Worm (Caenorhabditis elegans) whole organism, L1 larva: ENCODE measurements around the gene algn-3.

Experiments
- ceh-90 ChIP-seq: sonication (generic microtip); optimal IDR thresholded peaks from 2 replicates; lab custom pipeline; 2016; ENCODE audit warnings: missing genetic modification characterization, missing compliant biosample characterization
- mep-1 ChIP-seq: fragments of 150-350 bp; optimal IDR thresholded peaks from 2 replicates; lab custom pipeline; 2014; ENCODE audit warnings: missing biosample characterization, missing genetic modification characterization
- nhr-76 ChIP-seq: sonication (generic microtip); optimal IDR thresholded peaks from 2 replicates; lab custom pipeline; 2017; ENCODE audit warnings: missing biosample characterization, missing genetic modification characterization
- tbx-2 ChIP-seq: sonication (generic microtip); optimal IDR thresholded peaks from 2 replicates; lab custom pipeline; 2016; ENCODE audit warnings: missing genetic modification characterization, missing compliant biosample characterization
- unc-62 ChIP-seq: fragments of 150-350 bp; optimal IDR thresholded peaks from 2 replicates; lab custom pipeline; 2014; ENCODE audit warnings: missing biosample characterization, missing genetic modification reagents, missing genetic modification characterization
- vab-15 ChIP-seq: sonication (generic microtip); optimal IDR thresholded peaks from 2 replicates; lab custom pipeline; 2017; ENCODE audit warnings: missing genotype, mild to moderate bottlenecking, missing genetic modification characterization, missing compliant biosample characterization

- TF ChIP-seq nhr-76 (no peak), vab-15 (no peak), ceh-90 (no peak), tbx-2 (tag; lab: Kevin White, UChicago) (no peak), unc-62 (GFP tag; lab: Kevin White, UChicago) (no peak), mep-1 (tag; lab: Kevin White, UChicago) (no peak)
Measured at ce11 chrII:14136302-14136701, 3.7 kb upstream of the algn-3 start.
